2 fruit fly cellular contexts compared by ENCODE assay signal in genomic region chr2L:6827558-6828122, dm6.
A peak's percentile ranks its signal among the peaks of the same experiment; 100 is the strongest.
TF ChIP-seq lines count a peak whose summit lies in the region.

No protein-coding gene starts in this region.

- no peak for TF ChIP-seq CTCF in whole organism, embryonic (GFP tag; optimal IDR thresholded peaks at IDR 0.05; lab: Kevin White, UChicago)

TF ChIP-seq in whole organism, embryonic, 481 proteins besides CTCF, POLR2A, EP300 and RAD21:
- TF ChIP-seq org-1 (GFP tag; optimal IDR thresholded peaks at IDR 0.05; lab: Kevin White, UChicago), result no peak
- TF ChIP-seq sd (tag; optimal IDR thresholded peaks at IDR 0.05; lab: Kevin White, UChicago), result peak; percentile 52
- no peak for TF ChIP-seq Oaz (GFP tag; IDR thresholded peaks at IDR 0.05; lab: Robert Waterston, UW)
- peak; percentile 73 for TF ChIP-seq CG34376 (GFP tag; optimal IDR thresholded peaks at IDR 0.05; lab: Kevin White, UChicago)
- TF ChIP-seq CG5180 (GFP tag; optimal IDR thresholded peaks at IDR 0.05; lab: Kevin White, UChicago), result no peak
- no peak for TF ChIP-seq CG7839 (tag; optimal IDR thresholded peaks at IDR 0.05; lab: Kevin White, UChicago)
- TF ChIP-seq fru (optimal IDR thresholded peaks at IDR 0.05; lab: Kevin White, UChicago), result no peak
- TF ChIP-seq Atf6 (GFP tag; IDR thresholded peaks at IDR 0.05; lab: Robert Waterston, UW), result no peak
- no peak for TF ChIP-seq CG17912 (GFP tag; optimal IDR thresholded peaks at IDR 0.05; lab: Kevin White, UChicago)
- TF ChIP-seq grn (GFP tag; optimal IDR thresholded peaks at IDR 0.05; lab: Kevin White, UChicago), result peak; percentile 60
- TF ChIP-seq CG14050 (GFP tag; IDR thresholded peaks at IDR 0.05; lab: Robert Waterston, UW), result no peak
- no peak for TF ChIP-seq Rx (GFP tag; IDR thresholded peaks at IDR 0.05; lab: Robert Waterston, UW)
- TF ChIP-seq zen2 (GFP tag; IDR thresholded peaks at IDR 0.05; lab: Robert Waterston, UW; ENCODE audit: partially characterized antibody), result no peak
- TF ChIP-seq sug (tag; optimal IDR thresholded peaks at IDR 0.05; lab: Kevin White, UChicago), result peak; percentile 86
- TF ChIP-seq chn (GFP tag; optimal IDR thresholded peaks at IDR 0.05; lab: Kevin White, UChicago), result no peak
- no peak for TF ChIP-seq fd96Cb (tag; optimal IDR thresholded peaks at IDR 0.05; lab: Kevin White, UChicago)
- TF ChIP-seq CG10543 (GFP tag; optimal IDR thresholded peaks at IDR 0.05; lab: Kevin White, UChicago), result no peak
- peak; percentile 63 for TF ChIP-seq sens-2 (GFP tag; IDR thresholded peaks at IDR 0.05; lab: Robert Waterston, UW)
- TF ChIP-seq bbx (GFP tag; IDR thresholded peaks at IDR 0.05; lab: Robert Waterston, UW; ENCODE audit: partially characterized antibody), result no peak
- TF ChIP-seq CG7271 (tag; optimal IDR thresholded peaks at IDR 0.05; lab: Kevin White, UChicago), result no peak
- peak; percentile 37; the same call in 1 of the 2 replicates for TF ChIP-seq ham (GFP tag; IDR thresholded peaks at IDR 0.05; lab: Robert Waterston, UW)
- TF ChIP-seq maf-S (GFP tag; optimal IDR thresholded peaks at IDR 0.05; lab: Kevin White, UChicago), result no peak
- TF ChIP-seq CG8281 (tag; optimal IDR thresholded peaks at IDR 0.05; lab: Kevin White, UChicago), result no peak
- no peak for TF ChIP-seq Dfd (GFP tag; optimal IDR thresholded peaks at IDR 0.05; lab: Kevin White, UChicago)
- TF ChIP-seq CG7987 (GFP tag; optimal IDR thresholded peaks at IDR 0.05; lab: Kevin White, UChicago), result no peak
- TF ChIP-seq CG10959 (GFP tag; IDR thresholded peaks at IDR 0.05; lab: Robert Waterston, UW), result no peak
- no peak for TF ChIP-seq dimm (GFP tag; IDR thresholded peaks at IDR 0.05; lab: Robert Waterston, UW)
- TF ChIP-seq insv (GFP tag; optimal IDR thresholded peaks at IDR 0.05; lab: Kevin White, UChicago), result peak; percentile 43 to 95
- TF ChIP-seq C15 (GFP tag; IDR thresholded peaks at IDR 0.05; lab: Robert Waterston, UW), result no peak
- peak; percentile 84 for TF ChIP-seq exex (tag; optimal IDR thresholded peaks at IDR 0.05; lab: Kevin White, UChicago)
- no peak for TF ChIP-seq fd102C (GFP tag; optimal IDR thresholded peaks at IDR 0.05; lab: Kevin White, UChicago)
- TF ChIP-seq CG7786 (GFP tag; optimal IDR thresholded peaks at IDR 0.05; lab: Kevin White, UChicago), result no peak
- TF ChIP-seq eyg (GFP tag; optimal IDR thresholded peaks at IDR 0.05; lab: Kevin White, UChicago), result no peak
- TF ChIP-seq CG14710 (tag; optimal IDR thresholded peaks at IDR 0.05; lab: Kevin White, UChicago), result no peak

TF ChIP-seq in whole organism, wandering third instar larva, 38 proteins besides CTCF, POLR2A, EP300 and RAD21:
- TF ChIP-seq fru (GFP tag; optimal IDR thresholded peaks at IDR 0.05; lab: Kevin White, UChicago), result no peak
- peak; percentile 0 for TF ChIP-seq Sp1 (GFP tag; optimal IDR thresholded peaks at IDR 0.05; lab: Kevin White, UChicago)
- no peak for TF ChIP-seq sv (GFP tag; optimal IDR thresholded peaks at IDR 0.05; lab: Kevin White, UChicago)
- TF ChIP-seq CrebA (GFP tag; optimal IDR thresholded peaks at IDR 0.05; lab: Kevin White, UChicago; ENCODE audit: borderline replicate concordance), result no peak
- TF ChIP-seq brk (GFP tag; optimal IDR thresholded peaks at IDR 0.05; lab: Kevin White, UChicago), result no peak
